Worm (Caenorhabditis elegans) whole organism, L1 larva: Measurements from ENCODE around the gene hlh-4.

Source experiments
- C04F5.9 ChIP-seq: sonication (generic microtip); optimal IDR thresholded peaks from 2 replicates; lab custom pipeline; 2016; ENCODE audit warnings: missing genetic modification characterization, missing compliant biosample characterization
- dpl-1 ChIP-seq, 3 experiments: fragments of 150-350 bp in 2 of 3; sonication (generic microtip) in 1 of 3; optimal IDR thresholded peaks; 2 replicates each; lab custom pipeline; 2014 to 2017; ENCODE audit warnings: missing biosample characterization in 3 of 3, missing genetic modification characterization in 3 of 3, missing genetic modification reagents in 3 of 3
- egl-27 ChIP-seq, 2 experiments: fragments of 150-350 bp in 1 of 2; sonication (generic microtip); optimal IDR thresholded peaks; 3 replicates each; lab custom pipeline; 2017 to 2018; ENCODE audit warnings: missing biosample characterization in 2 of 2, missing genetic modification characterization in 2 of 2, missing genetic modification reagents in 2 of 2
- fkh-10 ChIP-seq: sonication (generic microtip); optimal IDR thresholded peaks from 2 replicates; lab custom pipeline; 2017; ENCODE audit warnings: missing biosample characterization, missing genetic modification reagents, missing genetic modification characterization
- fos-1 ChIP-seq: fragments of 150-350 bp; optimal IDR thresholded peaks from 2 replicates; lab custom pipeline; 2014; ENCODE audit warnings: missing biosample characterization, missing genetic modification characterization
- hpl-2 ChIP-seq: fragments of 150-350 bp; optimal IDR thresholded peaks from 2 replicates; lab custom pipeline; 2014; ENCODE audit warnings: missing biosample characterization, missing genetic modification reagents, missing genetic modification characterization
- lin-39 ChIP-seq: fragments of 150-350 bp; optimal IDR thresholded peaks from 2 replicates; lab custom pipeline; 2014; ENCODE audit warnings: missing biosample characterization, missing genetic modification reagents, missing genetic modification characterization
- mdl-1 ChIP-seq, 2 experiments: fragments of 150-350 bp; optimal IDR thresholded peaks; 2 replicates each; lab custom pipeline; 2014 to 2017; ENCODE audit warnings: missing biosample characterization in 2 of 2, missing genetic modification characterization in 2 of 2, inconsistent platforms in 1 of 2
- nhr-90 ChIP-seq: sonication (generic microtip); optimal IDR thresholded peaks from 2 replicates; lab custom pipeline; 2016; ENCODE audit warnings: mild to moderate bottlenecking, missing genetic modification characterization, missing compliant biosample characterization; ENCODE audit not compliant: poor library complexity
- tbx-2 ChIP-seq: sonication (generic microtip); optimal IDR thresholded peaks from 2 replicates; lab custom pipeline; 2016; ENCODE audit warnings: missing genetic modification characterization, missing compliant biosample characterization
- unc-62 ChIP-seq: fragments of 150-350 bp; optimal IDR thresholded peaks from 2 replicates; lab custom pipeline; 2014; ENCODE audit warnings: missing biosample characterization, missing genetic modification reagents, missing genetic modification characterization
- ztf-11 ChIP-seq, 2 experiments: sonication (generic microtip); optimal IDR thresholded peaks; 2 replicates each; lab custom pipeline; 2016 to 2017; ENCODE audit warnings: missing genetic modification characterization in 2 of 2, missing biosample characterization in 1 of 2, missing compliant biosample characterization in 1 of 2

DNA sequence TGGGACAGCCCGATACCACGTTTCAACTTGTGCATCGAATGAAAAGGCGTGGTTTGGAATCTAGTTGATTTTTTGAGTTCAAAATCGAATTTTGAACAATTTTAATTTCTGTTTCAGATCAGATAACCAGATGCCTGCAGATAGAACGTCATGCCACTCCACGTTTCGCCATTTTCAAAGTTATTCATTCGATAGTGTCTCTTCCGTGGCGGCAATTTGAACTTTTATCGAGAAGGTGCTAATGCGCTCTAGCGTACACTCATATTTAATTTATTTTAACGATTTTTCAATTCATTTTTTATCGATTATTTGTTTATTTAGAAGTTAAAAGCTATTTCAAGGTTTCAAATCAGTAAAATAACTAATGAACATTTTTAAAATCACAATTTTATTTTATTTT lies 37.1 kb upstream of the hlh-4 start:
- no peak for TF ChIP-seq nhr-90
- TF ChIP-seq C04F5.9 (tag; lab: Kevin White, UChicago): no peak
- TF ChIP-seq egl-27 (tag; optimal IDR thresholded peaks at IDR 0.05; lab: Kevin White, UChicago): no peak
- TF ChIP-seq hpl-2 (GFP tag; lab: Kevin White, UChicago): no peak
- TF ChIP-seq tbx-2 (tag; lab: Kevin White, UChicago): no peak
- no peak for TF ChIP-seq fkh-10
- no peak for TF ChIP-seq mdl-1 (tag; optimal IDR thresholded peaks at IDR 0.05; lab: Kevin White, UChicago)
- no peak for TF ChIP-seq fos-1 (tag; lab: Kevin White, UChicago)
- TF ChIP-seq unc-62: no peak
- TF ChIP-seq ztf-11 (tag; optimal IDR thresholded peaks at IDR 0.05; lab: Kevin White, UChicago): no peak
- no peak for TF ChIP-seq lin-39 (tag; lab: Kevin White, UChicago)
- TF ChIP-seq dpl-1 (GFP tag; optimal IDR thresholded peaks at IDR 0.05; lab: Kevin White, UChicago): peak; percentile 53 to 78 (median 66)
